Fruit fly (Drosophila melanogaster) whole organism, embryonic: Measurements from ENCODE around the gene ZnT77C.
A peak's percentile ranks its signal among the peaks of the same experiment; 100 is the strongest.

Source experiments
- CG12219 ChIP-seq: fragments of 200-800 bp; sonication (Bioruptor generic); optimal IDR thresholded peaks from 3 replicates; lab custom pipeline; 2018; ENCODE audit warnings: missing biosample characterization, mild to moderate bottlenecking, missing genetic modification characterization
- Hey ChIP-seq: fragments of 200-800 bp; sonication (Bioruptor generic); optimal IDR thresholded peaks from 3 replicates; lab custom pipeline; 2018; ENCODE audit warnings: missing biosample characterization, mild to moderate bottlenecking, missing genetic modification characterization
- emc ChIP-seq: fragments of 200-800 bp; sonication (Bioruptor generic); optimal IDR thresholded peaks from 2 replicates; lab custom pipeline; 2016; ENCODE audit warnings: missing biosample characterization, missing genetic modification characterization
- insv ChIP-seq, 2 experiments: fragments of 200-800 bp; sonication (Bioruptor generic); optimal IDR thresholded peaks; 3 replicates each; lab custom pipeline; 2016 to 2018; ENCODE audit warnings: missing biosample characterization in 2 of 2, missing genetic modification characterization in 2 of 2
- p53 ChIP-seq: fragments of 200-800 bp; sonication (Bioruptor generic); optimal IDR thresholded peaks from 2 replicates; lab custom pipeline; 2016; ENCODE audit warnings: missing biosample characterization, missing genetic modification characterization
- sisA ChIP-seq: fragments of 200-800 bp; sonication (Bioruptor generic); IDR thresholded peaks from 2 replicates; pipeline ENCODE4 v1.3.6; 2022; ENCODE audit warnings: missing biosample characterization, missing genetic modification characterization

dm6 chr3L:20508136-20508635 lies 13.5 kb upstream of the ZnT77C start:
- peak; percentile 91 for TF ChIP-seq emc (GFP tag; lab: Kevin White, UChicago)
- TF ChIP-seq sisA (GFP tag; lab: Robert Waterston, UW), result peak; percentile 90
- TF ChIP-seq p53 (GFP tag; lab: Kevin White, UChicago), result peak; percentile 80
- peak; percentile 83 for TF ChIP-seq CG12219 (GFP tag; lab: Kevin White, UChicago)
- peak; percentile 78 for TF ChIP-seq Hey (tag; lab: Kevin White, UChicago)
- peak in 1 of 2 experiments; percentile 56 for TF ChIP-seq insv (GFP tag; optimal IDR thresholded peaks at IDR 0.05; lab: Kevin White, UChicago)
